Worm (Caenorhabditis elegans) whole organism, L4 larva: ENCODE results near the gene F46H5.4.

Experiments used
- F10B5.3 ChIP-seq: sonication (generic microtip); optimal IDR thresholded peaks from 2 replicates; lab custom pipeline; 2016; ENCODE audit warnings: mild to moderate bottlenecking, missing genetic modification characterization, missing compliant biosample characterization
- F26F4.8 ChIP-seq: fragments of 200-800 bp; sonication (Bioruptor generic); conservative IDR thresholded peaks from 2 replicates; pipeline ENCODE4 v1.3.6; 2022; ENCODE audit warnings: missing genetic modification characterization, missing compliant biosample characterization
- F37D6.2 ChIP-seq: sonication (generic microtip); optimal IDR thresholded peaks from 2 replicates; lab custom pipeline; 2016; ENCODE audit warnings: mild to moderate bottlenecking, missing genetic modification characterization, missing compliant biosample characterization
- F44E2.7 ChIP-seq: fragments of 200-800 bp; sonication (Bioruptor generic); IDR thresholded peaks from 2 replicates; pipeline ENCODE4 v2.1.2; 2022; ENCODE audit warnings: missing genetic modification characterization, missing compliant biosample characterization
- Y105C5A.15 ChIP-seq: fragments of 200-800 bp; sonication (Bioruptor generic); IDR thresholded peaks from 2 replicates; pipeline ENCODE4 v1.3.6; 2022; ENCODE audit warnings: missing genetic modification characterization, missing compliant biosample characterization
- ZK546.5 ChIP-seq, 2 experiments: sonication (generic microtip); optimal IDR thresholded peaks; 2 replicates each; lab custom pipeline; 2017; ENCODE audit warnings: missing biosample characterization in 2 of 2, missing genetic modification characterization in 2 of 2
- ceh-20 ChIP-seq: fragments of 200-800 bp; sonication (Bioruptor generic); IDR thresholded peaks from 2 replicates; pipeline ENCODE4 v1.3.6; 2022; ENCODE audit warnings: missing genetic modification reagents, missing genetic modification characterization, missing compliant biosample characterization
- ctbp-1 ChIP-seq: fragments of 200-800 bp; sonication (Bioruptor generic); IDR thresholded peaks from 2 replicates; pipeline ENCODE4 v1.3.6; 2022; ENCODE audit warnings: missing genetic modification reagents, missing genetic modification characterization, missing compliant biosample characterization
- daf-12 ChIP-seq: fragments of 150-350 bp; optimal IDR thresholded peaks from 2 replicates; lab custom pipeline; 2014; ENCODE audit warnings: missing biosample characterization, missing genetic modification reagents, missing genetic modification characterization
- daf-16 ChIP-seq, 3 experiments: sonication (generic microtip); optimal IDR thresholded peaks; 2 replicates each; lab custom pipeline; 2016 to 2017; ENCODE audit warnings: missing genetic modification characterization in 3 of 3, missing genetic modification reagents in 3 of 3, mild to moderate bottlenecking in 2 of 3, missing compliant biosample characterization in 2 of 3, missing biosample characterization in 1 of 3, moderate library complexity in 1 of 3
- daf-19 ChIP-seq: fragments of 200-800 bp; sonication (Bioruptor generic); conservative IDR thresholded peaks from 2 replicates; pipeline ENCODE4 v1.3.6; 2022; ENCODE audit warnings: missing genetic modification characterization, missing compliant biosample characterization
- dmd-8 ChIP-seq: fragments of 200-800 bp; sonication (Bioruptor generic); IDR thresholded peaks from 2 replicates; pipeline ENCODE4 v1.3.6; 2022; ENCODE audit warnings: missing genetic modification characterization, missing compliant biosample characterization
- dpl-1 ChIP-seq: fragments of 150-350 bp; optimal IDR thresholded peaks from 2 replicates; lab custom pipeline; 2014; ENCODE audit warnings: missing biosample characterization, missing genetic modification reagents, missing genetic modification characterization
- fos-1 ChIP-seq: fragments of 150-350 bp; optimal IDR thresholded peaks from 2 replicates; lab custom pipeline; 2014; ENCODE audit warnings: missing biosample characterization, missing genetic modification characterization
- gei-8 ChIP-seq: fragments of 200-800 bp; sonication (Bioruptor generic); optimal IDR thresholded peaks from 2 replicates; lab custom pipeline; 2018; ENCODE audit warnings: mild to moderate bottlenecking, missing genetic modification characterization, missing compliant biosample characterization
- hif-1 ChIP-seq, 2 experiments: sonication (generic microtip); optimal IDR thresholded peaks; 2 replicates each; lab custom pipeline; 2016 to 2017; ENCODE audit warnings: missing compliant biosample characterization in 2 of 2, missing genetic modification characterization in 2 of 2, missing genetic modification reagents in 2 of 2, missing genotype in 2 of 2, mild to moderate bottlenecking in 1 of 2
- hlh-11 ChIP-seq: fragments of 200-800 bp; sonication (Bioruptor generic); optimal IDR thresholded peaks from 2 replicates; lab custom pipeline; 2018; ENCODE audit warnings: mild to moderate bottlenecking, missing genetic modification characterization, missing compliant biosample characterization
- hlh-30 ChIP-seq: sonication (generic microtip); optimal IDR thresholded peaks from 2 replicates; lab custom pipeline; 2017; ENCODE audit warnings: antibody characterized with exemption, mild to moderate bottlenecking, missing genetic modification characterization, missing compliant biosample characterization; ENCODE audit not compliant: insufficient read depth
- hmg-1.1 ChIP-seq: fragments of 200-800 bp; sonication (Bioruptor generic); IDR thresholded peaks from 2 replicates; pipeline ENCODE4 v1.3.6; 2022; ENCODE audit warnings: missing genetic modification reagents, missing genetic modification characterization, missing compliant biosample characterization
- jun-1 ChIP-seq: fragments of 150-350 bp; optimal IDR thresholded peaks from 2 replicates; lab custom pipeline; 2014; ENCODE audit warnings: missing biosample characterization, missing genetic modification reagents, missing genetic modification characterization
- lim-7 ChIP-seq: fragments of 200-800 bp; sonication (Bioruptor generic); IDR thresholded peaks from 2 replicates; pipeline ENCODE4 v1.3.6; 2022; ENCODE audit warnings: missing genetic modification characterization, missing compliant biosample characterization
- lin-1 ChIP-seq: fragments of 200-800 bp; sonication (Bioruptor generic); IDR thresholded peaks from 2 replicates; pipeline ENCODE4 v1.3.6; 2022; ENCODE audit warnings: missing genetic modification reagents, missing genetic modification characterization, missing compliant biosample characterization
- lin-13 ChIP-seq: fragments of 150-350 bp; optimal IDR thresholded peaks from 2 replicates; lab custom pipeline; 2014; ENCODE audit warnings: missing biosample characterization, missing genetic modification reagents, missing genetic modification characterization
- lin-38 ChIP-seq: fragments of 200-800 bp; sonication (Bioruptor generic); IDR thresholded peaks from 2 replicates; pipeline ENCODE4 v1.3.6; 2022; ENCODE audit warnings: missing genetic modification reagents, missing genetic modification characterization, missing compliant biosample characterization
- lir-3 ChIP-seq: sonication (generic microtip); optimal IDR thresholded peaks from 2 replicates; lab custom pipeline; 2016; ENCODE audit warnings: mild to moderate bottlenecking, missing genetic modification characterization, missing compliant biosample characterization
- mdl-1 ChIP-seq, 2 experiments: fragments of 150-350 bp in 1 of 2; sonication (generic microtip) in 1 of 2; optimal IDR thresholded peaks; 2 replicates each; lab custom pipeline; 2014 to 2017; ENCODE audit warnings: missing biosample characterization in 2 of 2, missing genetic modification characterization in 2 of 2
- mdt-29 ChIP-seq: fragments of 200-800 bp; sonication (Bioruptor generic); IDR thresholded peaks from 2 replicates; pipeline ENCODE4 v1.3.6; 2022; ENCODE audit warnings: missing genetic modification reagents, missing genetic modification characterization, missing compliant biosample characterization
- mep-1 ChIP-seq: fragments of 150-350 bp; sonication (generic microtip); optimal IDR thresholded peaks from 3 replicates; lab custom pipeline; 2014; ENCODE audit warnings: missing biosample characterization, missing genetic modification characterization
- mxl-2 ChIP-seq: fragments of 200-800 bp; sonication (Bioruptor generic); conservative IDR thresholded peaks from 2 replicates; pipeline ENCODE4 v1.3.6; 2022; ENCODE audit warnings: missing genetic modification reagents, missing genetic modification characterization, missing compliant biosample characterization
- mxl-3 ChIP-seq: fragments of 200-800 bp; sonication (Bioruptor generic); optimal IDR thresholded peaks from 2 replicates; lab custom pipeline; 2018; ENCODE audit warnings: mild to moderate bottlenecking, missing genetic modification characterization, missing compliant biosample characterization
- nhr-10 ChIP-seq: fragments of 150-350 bp; optimal IDR thresholded peaks from 2 replicates; lab custom pipeline; 2014; ENCODE audit warnings: missing biosample characterization, missing genetic modification characterization
- nhr-11 ChIP-seq: fragments of 150-350 bp; optimal IDR thresholded peaks from 2 replicates; lab custom pipeline; 2014; ENCODE audit warnings: missing biosample characterization, missing genetic modification characterization
- nhr-6 ChIP-seq: fragments of 150-350 bp; optimal IDR thresholded peaks from 2 replicates; lab custom pipeline; 2014; ENCODE audit warnings: missing biosample characterization, missing genetic modification characterization
- pqm-1 ChIP-seq: sonication (generic microtip); optimal IDR thresholded peaks from 2 replicates; lab custom pipeline; 2017; ENCODE audit warnings: missing biosample characterization, missing genetic modification characterization
- saeg-2 ChIP-seq: fragments of 200-800 bp; sonication (Bioruptor generic); IDR thresholded peaks from 2 replicates; pipeline ENCODE4 v1.3.6; 2022; ENCODE audit warnings: missing genetic modification reagents, missing genetic modification characterization, missing compliant biosample characterization
- sdz-12 ChIP-seq: fragments of 200-800 bp; sonication (Bioruptor generic); optimal IDR thresholded peaks from 2 replicates; lab custom pipeline; 2018; ENCODE audit warnings: mild to moderate bottlenecking, missing genetic modification characterization, missing compliant biosample characterization
- set-16 ChIP-seq: fragments of 200-800 bp; sonication (Bioruptor generic); IDR thresholded peaks from 2 replicates; pipeline ENCODE4 v1.3.6; 2022; ENCODE audit warnings: missing genetic modification reagents, missing genetic modification characterization, missing compliant biosample characterization
- snpc-1.2 ChIP-seq: fragments of 200-800 bp; sonication (Bioruptor generic); IDR thresholded peaks from 2 replicates; pipeline ENCODE4 v1.3.6; 2022; ENCODE audit warnings: missing genetic modification reagents, missing genetic modification characterization, missing compliant biosample characterization
- snpc-4 ChIP-seq: fragments of 150-350 bp; optimal IDR thresholded peaks from 2 replicates; lab custom pipeline; 2014; ENCODE audit warnings: missing biosample characterization, missing genetic modification characterization
- spr-3 ChIP-seq: fragments of 200-800 bp; sonication (Bioruptor generic); optimal IDR thresholded peaks from 2 replicates; lab custom pipeline; 2018; ENCODE audit warnings: mild to moderate bottlenecking, missing genetic modification characterization, missing compliant biosample characterization
- tag-97 ChIP-seq: fragments of 200-800 bp; sonication (Bioruptor generic); IDR thresholded peaks from 2 replicates; pipeline ENCODE4 v1.3.6; 2022; ENCODE audit warnings: missing genetic modification characterization, missing compliant biosample characterization
- unc-62 ChIP-seq, 3 experiments: fragments of 150-350 bp in 1 of 3; sonication (generic microtip); optimal IDR thresholded peaks in 2 of 3; peaks in 1 of 3; 1 replicate in 1 of 3; 2 replicates in 2 of 3; lab custom pipeline; 2014 to 2017; ENCODE audit warnings: missing biosample characterization in 3 of 3, missing genetic modification characterization in 3 of 3, missing genetic modification reagents in 3 of 3, missing genotype in 1 of 3
- vab-7 ChIP-seq: fragments of 200-800 bp; sonication (Bioruptor generic); IDR thresholded peaks from 2 replicates; pipeline ENCODE4 v1.3.6; 2022; ENCODE audit warnings: missing genetic modification reagents, missing genetic modification characterization, missing compliant biosample characterization
- zag-1 ChIP-seq: fragments of 150-350 bp; optimal IDR thresholded peaks from 2 replicates; lab custom pipeline; 2014; ENCODE audit warnings: missing biosample characterization, missing genetic modification characterization
- zip-11 ChIP-seq: fragments of 200-800 bp; sonication (Bioruptor generic); IDR thresholded peaks from 2 replicates; pipeline ENCODE4 v1.3.6; 2022; ENCODE audit warnings: missing genetic modification characterization, missing compliant biosample characterization
- zip-2 ChIP-seq: fragments of 150-350 bp; optimal IDR thresholded peaks from 2 replicates; lab custom pipeline; 2014; ENCODE audit warnings: missing biosample characterization, missing genetic modification characterization

F46H5.4 gene

DNA sequence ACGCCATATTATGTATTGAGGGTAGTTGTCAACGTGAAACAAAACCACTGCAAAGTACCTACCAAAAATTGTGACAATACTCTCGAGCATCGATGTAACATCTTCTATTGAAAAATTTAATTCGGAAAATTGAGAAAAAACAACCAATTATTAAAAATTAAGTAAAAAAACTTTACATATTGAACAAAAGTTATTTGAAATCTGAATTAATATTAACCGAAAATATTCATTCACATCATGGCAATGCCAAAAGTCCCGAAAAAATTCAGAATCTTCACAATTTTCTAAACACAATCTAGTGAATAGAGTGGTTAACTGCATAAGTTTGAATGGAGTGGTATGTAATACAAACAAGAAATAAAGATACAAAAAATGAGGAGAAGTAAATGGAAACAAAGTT lies 15.8 kb downstream of the F46H5.4 start, which contains the start of gene F46H5.3:
TSS of gene F46H5.3 (minus strand) at position 101 of the 400 bp plus-strand sequence.
- TF ChIP-seq unc-62 (GFP tag; optimal IDR thresholded peaks at IDR 0.05 in 1 of 2; lab: Kevin White, UChicago) (peak in 1 of 2 experiments; percentile 21), unc-62 (tag; optimal IDR thresholded peaks at IDR 0.05; lab: Kevin White, UChicago) (no peak), gei-8 (GFP tag; lab: Kevin White, UChicago) (no peak), hlh-30 (tag; lab: Kevin White, UChicago) (no peak)

DNA sequence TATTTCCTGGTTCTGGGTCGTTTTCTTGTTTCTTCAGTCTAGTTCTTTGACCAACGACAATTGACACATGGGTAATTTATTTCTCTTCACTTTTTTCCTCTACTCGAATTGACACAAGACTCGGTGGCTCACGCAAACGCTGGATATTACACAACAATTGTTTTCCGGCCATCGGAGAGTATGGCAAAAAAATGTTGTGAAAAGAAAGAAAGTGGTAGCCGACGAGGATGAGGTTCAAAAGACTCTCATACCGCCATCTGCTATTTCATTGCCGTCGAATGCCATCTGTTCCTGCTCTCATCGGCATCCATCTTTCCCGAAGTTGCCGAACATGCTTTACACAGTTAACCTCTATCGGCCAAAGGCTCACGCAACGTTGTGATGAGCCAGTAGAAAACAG lies 17.7 kb downstream of the F46H5.4 start:
- TF ChIP-seq F37D6.2 (tag; lab: Kevin White, UChicago) = no peak
- TF ChIP-seq hmg-1.1 (GFP tag; lab: Robert Waterston, UW) = no peak; the same call in 1 of the 2 replicates
- TF ChIP-seq F10B5.3 (tag; lab: Kevin White, UChicago) = no peak
- peak in 1 of 2 experiments; percentile 90 for TF ChIP-seq daf-16 (GFP tag; optimal IDR thresholded peaks at IDR 0.05; lab: Kevin White, UChicago)
- TF ChIP-seq daf-16 (tag; optimal IDR thresholded peaks at IDR 0.05; lab: Kevin White, UChicago) = no peak
- no peak for TF ChIP-seq dpl-1
- TF ChIP-seq lin-13 (GFP tag; lab: Kevin White, UChicago) = no peak
- no peak for TF ChIP-seq lir-3
- TF ChIP-seq nhr-11 (tag; lab: Kevin White, UChicago) = peak; percentile 63
- peak; percentile 70 for TF ChIP-seq hlh-11 (tag; lab: Kevin White, UChicago)
- TF ChIP-seq hlh-30 (tag; lab: Kevin White, UChicago) = peak; percentile 26
- TF ChIP-seq nhr-6 = no peak
- TF ChIP-seq nhr-10 (tag; lab: Kevin White, UChicago) = no peak
- TF ChIP-seq unc-62 (GFP tag; optimal IDR thresholded peaks at IDR 0.05 in 1 of 2; lab: Kevin White, UChicago) = peak in 1 of 2 experiments; percentile 96
- TF ChIP-seq unc-62 (tag; optimal IDR thresholded peaks at IDR 0.05; lab: Kevin White, UChicago) = no peak
- no peak for TF ChIP-seq snpc-1.2
- no peak for TF ChIP-seq zip-2 (tag; lab: Kevin White, UChicago)

DNA sequence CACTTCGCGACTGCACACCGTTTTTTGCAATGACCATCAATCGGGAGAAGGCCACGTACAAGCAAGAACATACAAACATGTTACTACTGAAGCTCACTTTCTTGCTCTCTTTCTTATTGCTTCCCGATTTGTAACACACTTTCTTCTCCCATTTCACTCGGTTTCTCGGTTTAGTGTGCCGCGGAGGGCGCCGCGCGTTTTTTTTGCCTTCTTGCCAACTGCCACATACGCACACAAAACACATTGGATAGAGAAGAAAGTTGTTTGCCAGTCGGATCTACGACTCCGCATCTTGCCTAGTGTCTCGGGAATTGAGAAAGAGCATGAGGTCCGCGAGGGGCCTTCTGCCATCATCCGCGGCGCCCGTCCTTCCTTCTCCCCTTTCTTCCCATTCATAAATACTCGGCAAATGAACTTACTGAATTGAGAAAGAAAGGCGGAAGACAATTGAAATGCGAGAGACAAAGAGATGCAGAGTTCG lies 19.6 kb downstream of the F46H5.4 start:
- TF ChIP-seq F44E2.7 (GFP tag; lab: Robert Waterston, UW) (no peak), Y105C5A.15 (GFP tag; lab: Robert Waterston, UW) (no peak), dmd-8 (GFP tag; lab: Robert Waterston, UW) (no peak), daf-12 (no peak), vab-7 (GFP tag; lab: Robert Waterston, UW) (no peak), pqm-1 (tag; lab: Kevin White, UChicago) (peak; percentile 47), set-16 (peak; percentile 60), jun-1 (tag; lab: Kevin White, UChicago) (no peak), spr-3 (no peak), saeg-2 (GFP tag; lab: Robert Waterston, UW) (no peak), F10B5.3 (tag; lab: Kevin White, UChicago) (no peak), hif-1 (tag; optimal IDR thresholded peaks at IDR 0.05; lab: Kevin White, UChicago) (peak in 1 of 2 experiments; percentile 78), mxl-3 (GFP tag; lab: Kevin White, UChicago) (peak; percentile 19), mxl-2 (GFP tag; lab: Robert Waterston, UW) (no peak), mep-1 (tag; lab: Kevin White, UChicago) (peak; percentile 81), F26F4.8 (GFP tag; lab: Robert Waterston, UW) (no peak), zip-11 (no peak), fos-1 (tag; lab: Kevin White, UChicago) (no peak), ZK546.5 (tag; optimal IDR thresholded peaks at IDR 0.05; lab: Kevin White, UChicago) (no peak), dpl-1 (no peak), lim-7 (no peak), daf-19 (no peak), lin-38 (GFP tag; lab: Robert Waterston, UW) (no peak), snpc-4 (no peak), tag-97 (GFP tag; lab: Robert Waterston, UW) (no peak), mdt-29 (GFP tag; lab: Robert Waterston, UW) (no peak), zag-1 (tag; lab: Kevin White, UChicago) (no peak), ctbp-1 (GFP tag; lab: Robert Waterston, UW) (peak; percentile 59; the same call in 1 of the 2 replicates), ceh-20 (GFP tag; lab: Robert Waterston, UW) (no peak), nhr-10 (tag; lab: Kevin White, UChicago) (no peak), mdl-1 (tag; optimal IDR thresholded peaks at IDR 0.05; lab: Kevin White, UChicago) (peak in 1 of 2 experiments; percentile 37), sdz-12 (GFP tag; lab: Kevin White, UChicago) (no peak), nhr-6 (peak; percentile 37), lin-1 (GFP tag; lab: Robert Waterston, UW) (0 out of 2 replicates have a peak, but pooled peaks have one; percentile 22)
